Fruit fly (Drosophila melanogaster) whole organism, embryonic: Measurements from ENCODE around the gene Veneno.

Experiments used
- Asciz ChIP-seq: fragments of 200-800 bp; sonication (Bioruptor generic); optimal IDR thresholded peaks from 2 replicates; lab custom pipeline; 2017; ENCODE audit warnings: missing biosample characterization, mild to moderate bottlenecking, missing genetic modification characterization, missing genetic modification reagents
- CG10267 ChIP-seq: fragments of 200-800 bp; sonication (Bioruptor generic); optimal IDR thresholded peaks from 2 replicates; lab custom pipeline; 2018; ENCODE audit warnings: missing biosample characterization, mild to moderate bottlenecking, missing genetic modification characterization, moderate library complexity
- CG11504 ChIP-seq: fragments of 200-800 bp; sonication (Bioruptor generic); optimal IDR thresholded peaks from 3 replicates; lab custom pipeline; 2019; ENCODE audit warnings: missing biosample characterization, mild to moderate bottlenecking, missing genetic modification characterization, moderate library complexity
- CG12659 ChIP-seq: fragments of 200-800 bp; sonication (Bioruptor generic); optimal IDR thresholded peaks from 3 replicates; lab custom pipeline; 2017; ENCODE audit warnings: mild to moderate bottlenecking, missing biosample characterization, missing genetic modification reagents, missing genetic modification characterization
- CG12769 ChIP-seq: fragments of 200-800 bp; sonication (Bioruptor generic); optimal IDR thresholded peaks from 2 replicates; lab custom pipeline; 2019; ENCODE audit warnings: missing biosample characterization, mild to moderate bottlenecking, missing genetic modification characterization, moderate library complexity
- CG13624 ChIP-seq: fragments of 200-800 bp; sonication (Bioruptor generic); optimal IDR thresholded peaks from 2 replicates; lab custom pipeline; 2016; ENCODE audit warnings: missing biosample characterization, missing genetic modification characterization
- CG13775 ChIP-seq: fragments of 200-800 bp; sonication (Bioruptor generic); optimal IDR thresholded peaks from 3 replicates; lab custom pipeline; 2017; ENCODE audit warnings: missing biosample characterization, mild to moderate bottlenecking, missing genetic modification characterization
- CG2116 ChIP-seq: fragments of 200-800 bp; sonication (Bioruptor generic); optimal IDR thresholded peaks from 3 replicates; lab custom pipeline; 2018; ENCODE audit warnings: missing biosample characterization, mild to moderate bottlenecking, missing genetic modification characterization
- CG30403 ChIP-seq: fragments of 200-800 bp; sonication (Bioruptor generic); optimal IDR thresholded peaks from 3 replicates; lab custom pipeline; 2016; ENCODE audit warnings: missing biosample characterization, missing genetic modification characterization
- CG4282 ChIP-seq: fragments of 200-800 bp; sonication (Bioruptor generic); optimal IDR thresholded peaks from 2 replicates; lab custom pipeline; 2016; ENCODE audit warnings: missing biosample characterization, missing genetic modification characterization
- CG4328 ChIP-seq: fragments of 200-800 bp; sonication (Bioruptor generic); optimal IDR thresholded peaks from 3 replicates; lab custom pipeline; 2017; ENCODE audit warnings: missing biosample characterization, missing genetic modification reagents, missing genetic modification characterization
- CG4360 ChIP-seq: fragments of 200-800 bp; sonication (Bioruptor generic); IDR thresholded peaks from 2 replicates; pipeline ENCODE4 v1.3.6; 2022; ENCODE audit warnings: missing biosample characterization, missing genetic modification characterization
- CG6254 ChIP-seq: fragments of 200-800 bp; sonication (Bioruptor generic); optimal IDR thresholded peaks from 3 replicates; lab custom pipeline; 2017; ENCODE audit warnings: mild to moderate bottlenecking, missing biosample characterization, missing genetic modification reagents, missing genetic modification characterization
- CG6791 ChIP-seq: fragments of 200-800 bp; sonication (Bioruptor generic); IDR thresholded peaks from 3 replicates; pipeline ENCODE4 v1.3.6; 2022; ENCODE audit warnings: missing biosample characterization, missing genetic modification characterization; ENCODE audit not compliant: partially characterized antibody
- CG6854 ChIP-seq: fragments of 200-800 bp; sonication (Bioruptor generic); optimal IDR thresholded peaks from 3 replicates; lab custom pipeline; 2017; ENCODE audit warnings: missing biosample characterization, mild to moderate bottlenecking, missing genetic modification characterization
- CG7372 ChIP-seq: fragments of 200-800 bp; sonication (Bioruptor generic); IDR thresholded peaks from 2 replicates; pipeline ENCODE4 v1.3.6; 2022; ENCODE audit warnings: missing biosample characterization, missing genetic modification characterization
- CG7963 ChIP-seq: fragments of 200-800 bp; sonication (Bioruptor generic); IDR thresholded peaks from 3 replicates; pipeline ENCODE4 v1.3.6; 2022; ENCODE audit warnings: missing biosample characterization, missing genetic modification characterization; ENCODE audit not compliant: partially characterized antibody
- CG8281 ChIP-seq: fragments of 200-800 bp; sonication (Bioruptor generic); optimal IDR thresholded peaks from 2 replicates; lab custom pipeline; 2018; ENCODE audit warnings: missing biosample characterization, mild to moderate bottlenecking, missing genetic modification characterization, moderate library complexity
- CG8944 ChIP-seq: fragments of 200-800 bp; sonication (Bioruptor generic); optimal IDR thresholded peaks from 3 replicates; lab custom pipeline; 2016; ENCODE audit warnings: missing biosample characterization, missing genetic modification characterization
- CHES-1-like ChIP-seq: fragments of 200-800 bp; sonication (Bioruptor generic); optimal IDR thresholded peaks from 2 replicates; lab custom pipeline; 2016; ENCODE audit warnings: missing biosample characterization, missing genetic modification characterization
- D ChIP-seq, 2 experiments: fragments of 200-800 bp in 1 of 2; fragments of >200 bp in 1 of 2; sonication (Bioruptor generic) in 1 of 2; optimal IDR thresholded peaks; 2 replicates in 1 of 2; 3 replicates in 1 of 2; lab custom pipeline; 2017; ENCODE audit warnings: mild to moderate bottlenecking in 1 of 2, missing biosample characterization in 1 of 2, missing genetic modification characterization in 1 of 2, missing genetic modification reagents in 1 of 2
- Dref ChIP-seq: fragments of 200-800 bp; sonication (Bioruptor generic); IDR thresholded peaks from 2 replicates; pipeline ENCODE4 v1.3.6; 2022; ENCODE audit warnings: missing biosample characterization, missing genetic modification characterization
- E2f2 ChIP-seq: fragments of 200-800 bp; sonication (Bioruptor generic); IDR thresholded peaks from 2 replicates; pipeline ENCODE4 v1.3.6; 2022; ENCODE audit warnings: missing biosample characterization, missing genetic modification characterization
- HLH3B ChIP-seq: fragments of 200-800 bp; sonication (Bioruptor generic); IDR thresholded peaks from 2 replicates; pipeline ENCODE4 v1.3.6; 2022; ENCODE audit warnings: missing biosample characterization, missing genetic modification characterization
- Hey ChIP-seq: fragments of 200-800 bp; sonication (Bioruptor generic); optimal IDR thresholded peaks from 3 replicates; lab custom pipeline; 2018; ENCODE audit warnings: missing biosample characterization, mild to moderate bottlenecking, missing genetic modification characterization
- Kr ChIP-seq: fragments of 200-800 bp; sonication (Bioruptor generic); optimal IDR thresholded peaks from 2 replicates; lab custom pipeline; 2017; ENCODE audit warnings: missing biosample characterization, mild to moderate bottlenecking, missing genetic modification characterization
- MBD-R2 ChIP-seq: fragments of 200-800 bp; sonication (Bioruptor generic); IDR thresholded peaks from 2 replicates; pipeline ENCODE4 v1.3.6; 2022; ENCODE audit warnings: missing biosample characterization, missing genetic modification characterization
- Max ChIP-seq: fragments of 200-800 bp; sonication (Bioruptor generic); optimal IDR thresholded peaks from 2 replicates; lab custom pipeline; 2016; ENCODE audit warnings: missing biosample characterization, mild to moderate bottlenecking, missing genetic modification characterization
- Nf-YC ChIP-seq: fragments of 200-800 bp; optimal IDR thresholded peaks from 3 replicates; lab custom pipeline; 2019; ENCODE audit warnings: missing biosample characterization, mild to moderate bottlenecking, missing genetic modification characterization, moderate library complexity
- Oli ChIP-seq: fragments of 200-800 bp; sonication (Bioruptor generic); optimal IDR thresholded peaks from 2 replicates; lab custom pipeline; 2018; ENCODE audit warnings: missing biosample characterization, mild to moderate bottlenecking, missing genetic modification characterization, moderate library complexity
- Pdp1 ChIP-seq, 2 experiments: fragments of 200-800 bp; sonication (Bioruptor generic); optimal IDR thresholded peaks; 3 replicates each; lab custom pipeline; 2016; ENCODE audit warnings: missing biosample characterization in 2 of 2, missing genetic modification characterization in 2 of 2, mild to moderate bottlenecking in 1 of 2, moderate library complexity in 1 of 2
- Sry-δ ChIP-seq: fragments of 200-800 bp; sonication (Bioruptor generic); optimal IDR thresholded peaks from 2 replicates; lab custom pipeline; 2016; ENCODE audit warnings: missing biosample characterization, missing genetic modification characterization
- Trl ChIP-seq, 3 experiments: fragments of >200 bp in 2 of 3; fragments of 200-800 bp in 1 of 3; sonication (Bioruptor generic) in 1 of 3; optimal IDR thresholded peaks; 2 replicates in 1 of 3; 3 replicates in 2 of 3; lab custom pipeline; 2016 to 2017; ENCODE audit warnings: missing biosample characterization in 1 of 3, missing genetic modification characterization in 1 of 3
- ab ChIP-seq: fragments of 200-800 bp; sonication (Bioruptor generic); optimal IDR thresholded peaks from 2 replicates; lab custom pipeline; 2016; ENCODE audit warnings: missing biosample characterization, missing genetic modification characterization
- chinmo ChIP-seq: fragments of 200-800 bp; sonication (Bioruptor generic); IDR thresholded peaks from 4 replicates; pipeline ENCODE4 v1.3.6; 2022; ENCODE audit warnings: missing biosample characterization, missing genetic modification characterization; ENCODE audit not compliant: partially characterized antibody
- crol ChIP-seq: fragments of 200-800 bp; sonication (Bioruptor generic); IDR thresholded peaks from 2 replicates; pipeline ENCODE4 v1.3.6; 2022; ENCODE audit warnings: missing biosample characterization, missing genetic modification characterization
- dati ChIP-seq: fragments of 200-800 bp; sonication (Bioruptor generic); IDR thresholded peaks from 2 replicates; pipeline ENCODE4 v1.3.6; 2022; ENCODE audit warnings: missing biosample characterization, missing genetic modification characterization
- eyg ChIP-seq: fragments of 200-800 bp; sonication (Bioruptor generic); optimal IDR thresholded peaks from 3 replicates; lab custom pipeline; 2016; ENCODE audit warnings: missing biosample characterization, missing genetic modification characterization
- fd96Cb ChIP-seq: fragments of 200-800 bp; sonication (Bioruptor generic); optimal IDR thresholded peaks from 2 replicates; lab custom pipeline; 2018; ENCODE audit warnings: missing biosample characterization, mild to moderate bottlenecking, missing genetic modification characterization, moderate library complexity
- h ChIP-seq: fragments of >200 bp; optimal IDR thresholded peaks from 2 replicates; lab custom pipeline; 2017
- mld ChIP-seq: fragments of 200-800 bp; sonication (Bioruptor generic); IDR thresholded peaks from 3 replicates; pipeline ENCODE4 v1.3.6; 2022; ENCODE audit warnings: missing biosample characterization, missing genetic modification characterization; ENCODE audit not compliant: partially characterized antibody
- nmo ChIP-seq: fragments of 200-800 bp; sonication (Bioruptor generic); optimal IDR thresholded peaks from 2 replicates; lab custom pipeline; 2018; ENCODE audit warnings: missing biosample characterization, mild to moderate bottlenecking, missing genetic modification characterization, moderate library complexity
- odd ChIP-seq: fragments of 200-800 bp; sonication (Bioruptor generic); optimal IDR thresholded peaks from 2 replicates; lab custom pipeline; 2017; ENCODE audit warnings: missing biosample characterization, mild to moderate bottlenecking, missing genetic modification characterization
- pita ChIP-seq: fragments of 200-800 bp; sonication (Bioruptor generic); optimal IDR thresholded peaks from 2 replicates; lab custom pipeline; 2017; ENCODE audit warnings: missing biosample characterization, mild to moderate bottlenecking, missing genetic modification characterization
- pnt ChIP-seq: fragments of 200-800 bp; sonication (Bioruptor generic); optimal IDR thresholded peaks from 3 replicates; lab custom pipeline; 2016; ENCODE audit warnings: missing biosample characterization, missing genetic modification characterization
- slbo ChIP-seq: fragments of 200-800 bp; sonication (Bioruptor generic); IDR thresholded peaks from 2 replicates; pipeline ENCODE4 v1.3.6; 2022; ENCODE audit warnings: missing biosample characterization, missing genetic modification characterization
- trem ChIP-seq: fragments of 200-800 bp; optimal IDR thresholded peaks from 3 replicates; lab custom pipeline; 2019; ENCODE audit warnings: missing biosample characterization, mild to moderate bottlenecking, missing genetic modification characterization, moderate library complexity
- unpg ChIP-seq: fragments of 200-800 bp; sonication (Bioruptor generic); optimal IDR thresholded peaks from 3 replicates; lab custom pipeline; 2018; ENCODE audit warnings: missing biosample characterization, mild to moderate bottlenecking, missing genetic modification characterization, moderate library complexity

Gene Veneno

DNA sequence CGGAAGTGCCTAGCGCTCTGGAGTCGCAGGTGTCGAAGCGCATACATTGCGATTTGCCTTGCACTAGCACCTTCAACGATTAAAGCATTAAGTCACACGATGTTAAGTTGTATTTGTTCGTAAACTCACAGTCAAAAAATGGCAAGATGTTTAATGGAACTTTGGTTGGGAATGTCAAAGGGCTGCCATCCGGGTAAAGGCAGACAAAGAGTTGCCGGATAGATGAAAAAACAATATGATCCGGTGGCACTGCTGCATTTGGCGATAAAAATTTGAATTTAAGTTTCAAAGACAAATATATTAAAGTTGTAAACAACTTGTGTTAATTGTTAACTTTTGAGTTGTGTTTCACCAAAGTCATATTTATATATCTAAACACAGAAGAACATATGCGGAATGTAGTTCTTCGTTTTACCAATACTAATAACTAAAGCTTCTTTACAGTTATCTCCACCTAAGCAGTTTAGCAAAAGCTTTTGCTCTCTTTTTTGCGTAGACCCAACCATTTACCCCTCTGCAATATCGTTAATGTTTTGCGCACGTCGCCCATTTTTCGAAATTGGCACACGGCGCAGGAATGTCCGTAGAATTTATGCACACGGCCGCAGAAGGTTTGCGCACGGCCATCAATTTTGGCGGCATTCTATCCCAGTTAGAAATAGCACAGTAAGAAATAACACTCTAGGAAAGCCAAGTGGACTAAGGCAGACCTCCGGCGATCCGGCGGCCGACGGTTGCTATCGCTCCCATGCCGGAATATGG lies 45.8 kb downstream of the Veneno start, which contains the start of gene Coq2 (continued):
- TF ChIP-seq D (optimal IDR thresholded peaks at IDR 0.05; lab: Kevin White, UChicago) (no peak), D (GFP tag; optimal IDR thresholded peaks at IDR 0.05; lab: Kevin White, UChicago) (no peak), CG11504 (no peak), Asciz (GFP tag; lab: Kevin White, UChicago) (no peak), ab (GFP tag; lab: Kevin White, UChicago) (no peak), nmo (GFP tag; lab: Kevin White, UChicago) (peak; percentile 12), CG12659 (GFP tag; lab: Kevin White, UChicago) (peak; percentile 25), pita (peak; percentile 15), CG4360 (no peak), trem (tag; lab: Kevin White, UChicago) (peak; percentile 86), CG6854 (GFP tag; lab: Kevin White, UChicago) (no peak), Sry-δ (GFP tag; lab: Kevin White, UChicago) (peak; percentile 44), crol (GFP tag; lab: Robert Waterston, UW) (no peak), slbo (peak; percentile 25; the same call in 1 of the 2 replicates), mld (no peak), CG2116 (GFP tag; lab: Kevin White, UChicago) (peak; percentile 84), h (lab: Kevin White, UChicago) (no peak), CG13775 (GFP tag; lab: Kevin White, UChicago) (no peak), chinmo (GFP tag; lab: Robert Waterston, UW) (no peak), CG13624 (GFP tag; lab: Kevin White, UChicago) (no peak), Oli (tag; lab: Kevin White, UChicago) (no peak), MBD-R2 (GFP tag; lab: Robert Waterston, UW) (peak; percentile 82), CG8281 (tag; lab: Kevin White, UChicago) (no peak), E2f2 (GFP tag; lab: Robert Waterston, UW) (peak; percentile 96), Trl (optimal IDR thresholded peaks at IDR 0.05; lab: Kevin White, UChicago) (peak in 1 of 2 experiments; percentile 4), Trl (GFP tag; optimal IDR thresholded peaks at IDR 0.05; lab: Kevin White, UChicago) (no peak), CG10267 (tag; lab: Kevin White, UChicago) (no peak), CG8944 (GFP tag; lab: Kevin White, UChicago) (no peak), CG7372 (GFP tag; lab: Robert Waterston, UW) (no peak), CG6254 (GFP tag; lab: Kevin White, UChicago) (no peak), Kr (GFP tag; lab: Kevin White, UChicago) (no peak), Hey (tag; lab: Kevin White, UChicago) (no peak), CG7963 (GFP tag; lab: Robert Waterston, UW) (no peak), CG30403 (GFP tag; lab: Kevin White, UChicago) (no peak), CHES-1-like (GFP tag; lab: Kevin White, UChicago) (no peak), dati (no peak), CG4328 (GFP tag; lab: Kevin White, UChicago) (no peak), CG6791 (GFP tag; lab: Robert Waterston, UW) (no peak), fd96Cb (tag; lab: Kevin White, UChicago) (no peak), unpg (GFP tag; lab: Kevin White, UChicago) (no peak), Max (GFP tag; lab: Kevin White, UChicago) (no peak), CG12769 (no peak), odd (GFP tag; lab: Kevin White, UChicago) (no peak), eyg (no peak), pnt (GFP tag; lab: Kevin White, UChicago) (no peak), Nf-YC (tag; lab: Kevin White, UChicago) (peak; percentile 59), Pdp1 (GFP tag; optimal IDR thresholded peaks at IDR 0.05; lab: Kevin White, UChicago) (peak in 1 of 2 experiments; percentile 18), HLH3B (GFP tag; lab: Robert Waterston, UW) (no peak), CG4282 (GFP tag; lab: Kevin White, UChicago) (no peak), Dref (peak; percentile 47; the same call in 1 of the 2 replicates)
